Fruit fly (Drosophila melanogaster) whole organism, embryonic: ENCODE results near the gene CG32686.

Experiments used
- Awh ChIP-seq: fragments of 200-800 bp; sonication (Bioruptor generic); IDR thresholded peaks from 2 replicates; pipeline ENCODE4, ENCODE4 v1.3.6; 2022; ENCODE audit warnings: missing biosample characterization, missing genetic modification characterization
- B-H1 ChIP-seq: fragments of 200-800 bp; sonication (Bioruptor generic); IDR thresholded peaks from 3 replicates; pipeline ENCODE4 v1.3.6; 2022; ENCODE audit warnings: missing biosample characterization, missing genetic modification characterization
- Bdp1 ChIP-seq: fragments of 200-800 bp; sonication (Bioruptor generic); optimal IDR thresholded peaks from 3 replicates; lab custom pipeline; 2016; ENCODE audit warnings: missing biosample characterization, missing genetic modification characterization
- CG10431 ChIP-seq: fragments of 200-800 bp; sonication (Bioruptor generic); optimal IDR thresholded peaks from 3 replicates; lab custom pipeline; 2018; ENCODE audit warnings: missing biosample characterization, mild to moderate bottlenecking, missing genetic modification characterization
- CG10543 ChIP-seq: fragments of 200-800 bp; sonication (Bioruptor generic); optimal IDR thresholded peaks from 3 replicates; lab custom pipeline; 2017; ENCODE audit warnings: missing biosample characterization, mild to moderate bottlenecking, missing genetic modification characterization, moderate library complexity
- CG11695 ChIP-seq: fragments of 200-800 bp; sonication (Bioruptor generic); IDR thresholded peaks from 3 replicates; pipeline ENCODE4 v1.3.6; 2022; ENCODE audit warnings: missing biosample characterization, missing genetic modification characterization
- CG11723 ChIP-seq: fragments of 200-800 bp; sonication (Bioruptor generic); optimal IDR thresholded peaks from 2 replicates; lab custom pipeline; 2017; ENCODE audit warnings: missing biosample characterization, mild to moderate bottlenecking, missing genetic modification characterization
- CG12219 ChIP-seq: fragments of 200-800 bp; sonication (Bioruptor generic); optimal IDR thresholded peaks from 3 replicates; lab custom pipeline; 2018; ENCODE audit warnings: missing biosample characterization, mild to moderate bottlenecking, missing genetic modification characterization
- CG15514 ChIP-seq: fragments of 200-800 bp; sonication (Bioruptor generic); optimal IDR thresholded peaks from 3 replicates; lab custom pipeline; 2017; ENCODE audit warnings: missing biosample characterization, missing genetic modification characterization, mild to moderate bottlenecking, moderate library complexity, missing genetic modification reagents
- CG17802 ChIP-seq: fragments of 200-800 bp; sonication (Bioruptor generic); optimal IDR thresholded peaks from 2 replicates; lab custom pipeline; 2018; ENCODE audit warnings: missing biosample characterization, mild to moderate bottlenecking, missing genetic modification characterization, moderate library complexity
- CG18262 ChIP-seq: fragments of 200-800 bp; optimal IDR thresholded peaks from 3 replicates; lab custom pipeline; 2019; ENCODE audit warnings: missing biosample characterization, mild to moderate bottlenecking, missing genetic modification characterization, moderate library complexity
- CG18619 ChIP-seq: fragments of 200-800 bp; sonication (Bioruptor generic); optimal IDR thresholded peaks from 3 replicates; lab custom pipeline; 2017; ENCODE audit warnings: missing biosample characterization, mild to moderate bottlenecking, missing genetic modification characterization
- CG2199 ChIP-seq: fragments of 200-800 bp; sonication (Bioruptor generic); IDR thresholded peaks from 3 replicates; pipeline ENCODE4 v1.3.6; 2022; ENCODE audit warnings: missing biosample characterization, missing genetic modification characterization
- CG3065 ChIP-seq: fragments of 200-800 bp; sonication (Bioruptor generic); optimal IDR thresholded peaks from 2 replicates; lab custom pipeline; 2016; ENCODE audit warnings: missing biosample characterization, missing genetic modification characterization
- CG4404 ChIP-seq: fragments of 200-800 bp; sonication (Bioruptor generic); IDR thresholded peaks from 2 replicates; pipeline ENCODE4 v1.3.6; 2022; ENCODE audit warnings: missing biosample characterization, missing genetic modification characterization
- CG7357 ChIP-seq: fragments of 200-800 bp; sonication (Bioruptor generic); IDR thresholded peaks from 3 replicates; pipeline ENCODE4 v1.3.6; 2022; ENCODE audit warnings: missing biosample characterization, missing genetic modification characterization
- CG9797 ChIP-seq: fragments of 200-800 bp; sonication (Bioruptor generic); optimal IDR thresholded peaks from 3 replicates; lab custom pipeline; 2018; ENCODE audit warnings: missing biosample characterization, mild to moderate bottlenecking, missing genetic modification characterization
- CG9932 ChIP-seq: fragments of 200-800 bp; sonication (Bioruptor generic); IDR thresholded peaks from 2 replicates; pipeline ENCODE4 v1.3.6; 2022; ENCODE audit warnings: missing biosample characterization, missing genetic modification characterization
- CHES-1-like ChIP-seq: fragments of 200-800 bp; sonication (Bioruptor generic); optimal IDR thresholded peaks from 2 replicates; lab custom pipeline; 2016; ENCODE audit warnings: missing biosample characterization, missing genetic modification characterization
- ERR ChIP-seq: fragments of 200-800 bp; sonication (Bioruptor generic); optimal IDR thresholded peaks from 2 replicates; lab custom pipeline; 2016; ENCODE audit warnings: missing biosample characterization, missing genetic modification characterization
- Fer1 ChIP-seq: fragments of 200-800 bp; sonication (Bioruptor generic); optimal IDR thresholded peaks from 2 replicates; lab custom pipeline; 2017; ENCODE audit warnings: missing biosample characterization, mild to moderate bottlenecking, missing genetic modification characterization
- Lpt ChIP-seq: fragments of >200 bp; optimal IDR thresholded peaks from 2 replicates; lab custom pipeline; 2018; ENCODE audit warnings: missing biosample characterization, missing genetic modification characterization
- NC2β ChIP-seq: fragments of 200-800 bp; sonication (Bioruptor generic); optimal IDR thresholded peaks from 2 replicates; lab custom pipeline; 2016; ENCODE audit warnings: missing biosample characterization, missing genetic modification characterization
- Ptx1 ChIP-seq: fragments of 200-800 bp; sonication (Bioruptor generic); IDR thresholded peaks from 2 replicates; pipeline ENCODE4 v1.3.6; 2022; ENCODE audit warnings: missing biosample characterization, missing genetic modification characterization
- Sry-δ ChIP-seq: fragments of 200-800 bp; sonication (Bioruptor generic); optimal IDR thresholded peaks from 2 replicates; lab custom pipeline; 2016; ENCODE audit warnings: missing biosample characterization, missing genetic modification characterization
- Usf ChIP-seq: fragments of 200-800 bp; sonication (Bioruptor generic); optimal IDR thresholded peaks from 2 replicates; lab custom pipeline; 2017; ENCODE audit warnings: missing genotype, missing biosample characterization, missing genetic modification characterization
- ara ChIP-seq: fragments of 200-800 bp; sonication (Bioruptor generic); IDR thresholded peaks from 2 replicates; pipeline ENCODE4 v1.3.6; 2022; ENCODE audit warnings: missing biosample characterization, missing genetic modification characterization
- ato ChIP-seq: fragments of 200-800 bp; sonication (Bioruptor generic); IDR thresholded peaks from 2 replicates; pipeline ENCODE4 v1.3.6; 2022; ENCODE audit warnings: missing biosample characterization, missing genetic modification characterization; ENCODE audit not compliant: partially characterized antibody
- cad ChIP-seq: fragments of >200 bp; optimal IDR thresholded peaks from 2 replicates; lab custom pipeline; 2017; ENCODE audit warnings: missing biosample characterization, missing genetic modification characterization
- caup ChIP-seq: fragments of 200-800 bp; sonication (Bioruptor generic); optimal IDR thresholded peaks from 3 replicates; lab custom pipeline; 2017; ENCODE audit warnings: missing biosample characterization, mild to moderate bottlenecking, missing genetic modification characterization, moderate library complexity; ENCODE audit not compliant: severe bottlenecking
- da ChIP-seq: fragments of 200-800 bp; sonication (Bioruptor generic); optimal IDR thresholded peaks from 2 replicates; lab custom pipeline; 2016; ENCODE audit warnings: missing biosample characterization, missing genetic modification characterization
- dmrt11E ChIP-seq: fragments of 200-800 bp; sonication (Bioruptor generic); optimal IDR thresholded peaks from 3 replicates; lab custom pipeline; 2018; ENCODE audit warnings: missing biosample characterization, mild to moderate bottlenecking, missing genetic modification characterization, moderate library complexity
- ewg ChIP-seq: fragments of 200-800 bp; sonication (Bioruptor generic); optimal IDR thresholded peaks from 3 replicates; lab custom pipeline; 2017; ENCODE audit warnings: mild to moderate bottlenecking, missing biosample characterization, missing genetic modification reagents, missing genetic modification characterization
- exex ChIP-seq: fragments of 200-800 bp; sonication (Bioruptor generic); optimal IDR thresholded peaks from 4 replicates; lab custom pipeline; 2018; ENCODE audit warnings: missing biosample characterization, mild to moderate bottlenecking, missing genetic modification characterization, moderate library complexity
- gcm ChIP-seq: fragments of 200-800 bp; sonication (Bioruptor generic); optimal IDR thresholded peaks from 2 replicates; lab custom pipeline; 2019; ENCODE audit warnings: missing biosample characterization, mild to moderate bottlenecking, missing genetic modification characterization, moderate library complexity
- gsb-n ChIP-seq: fragments of 200-800 bp; sonication (Bioruptor generic); optimal IDR thresholded peaks from 3 replicates; lab custom pipeline; 2018; ENCODE audit warnings: missing biosample characterization, mild to moderate bottlenecking, missing genetic modification characterization
- her ChIP-seq: fragments of 200-800 bp; sonication (Bioruptor generic); optimal IDR thresholded peaks from 2 replicates; lab custom pipeline; 2016; ENCODE audit warnings: missing biosample characterization, missing genetic modification characterization
- hkb ChIP-seq, 2 experiments: fragments of 200-800 bp in 1 of 2; fragments of >200 bp in 1 of 2; sonication (Bioruptor generic) in 1 of 2; IDR thresholded peaks in 1 of 2; optimal IDR thresholded peaks in 1 of 2; 2 replicates each; pipeline versions ENCODE4 v1.3.6 to Lab custom; 2017 to 2022; ENCODE audit warnings: missing biosample characterization in 1 of 2, missing genetic modification characterization in 1 of 2
- kay ChIP-seq: fragments of 200-800 bp; sonication (Bioruptor generic); optimal IDR thresholded peaks from 2 replicates; lab custom pipeline; 2016; ENCODE audit warnings: missing biosample characterization, missing genetic modification characterization
- ken ChIP-seq: fragments of 200-800 bp; sonication (Bioruptor generic); IDR thresholded peaks from 3 replicates; pipeline ENCODE4 v1.3.6; 2022; ENCODE audit warnings: missing biosample characterization, missing genetic modification characterization
- mam ChIP-seq: fragments of 200-800 bp; sonication (Bioruptor generic); optimal IDR thresholded peaks from 3 replicates; lab custom pipeline; 2016; ENCODE audit warnings: missing biosample characterization, missing genetic modification characterization
- nerfin-2 ChIP-seq: fragments of 200-800 bp; sonication (Bioruptor generic); IDR thresholded peaks from 2 replicates; pipeline ENCODE4 v1.3.6; 2022; ENCODE audit warnings: missing biosample characterization, missing genetic modification characterization; ENCODE audit not compliant: partially characterized antibody
- otp ChIP-seq: fragments of 200-800 bp; sonication (Bioruptor generic); IDR thresholded peaks from 3 replicates; pipeline ENCODE4, ENCODE4 v1.3.6; 2022; ENCODE audit warnings: missing biosample characterization, missing genetic modification characterization
- run ChIP-seq: fragments of 200-800 bp; sonication (Bioruptor generic); optimal IDR thresholded peaks from 3 replicates; lab custom pipeline; 2018; ENCODE audit warnings: missing biosample characterization, mild to moderate bottlenecking, missing genetic modification characterization
- sim ChIP-seq: fragments of 200-800 bp; sonication (Bioruptor generic); IDR thresholded peaks from 2 replicates; pipeline ENCODE4 v1.3.6; 2022; ENCODE audit warnings: missing biosample characterization, missing genetic modification characterization
- sr ChIP-seq: fragments of 200-800 bp; sonication (Bioruptor generic); IDR thresholded peaks from 3 replicates; pipeline ENCODE4 v1.3.6; 2022; ENCODE audit warnings: missing biosample characterization, missing genetic modification characterization
- ssp ChIP-seq: fragments of 200-800 bp; sonication (Bioruptor generic); IDR thresholded peaks from 2 replicates; pipeline ENCODE4 v1.3.6; 2022; ENCODE audit warnings: missing biosample characterization, missing genetic modification characterization
- tna ChIP-seq: fragments of 200-800 bp; sonication (Bioruptor generic); IDR thresholded peaks from 2 replicates; pipeline ENCODE4 v1.3.6; 2022; ENCODE audit warnings: missing biosample characterization, missing genetic modification characterization; ENCODE audit not compliant: partially characterized antibody
- unpg ChIP-seq: fragments of 200-800 bp; sonication (Bioruptor generic); optimal IDR thresholded peaks from 3 replicates; lab custom pipeline; 2018; ENCODE audit warnings: missing biosample characterization, mild to moderate bottlenecking, missing genetic modification characterization, moderate library complexity
- vvl ChIP-seq: fragments of 200-800 bp; sonication (Bioruptor generic); IDR thresholded peaks from 2 replicates; pipeline ENCODE4 v1.3.6; 2022; ENCODE audit warnings: missing biosample characterization, missing genetic modification characterization

The CG32686 gene

dm6 chrX:10325567-10326345 lies 49.4 kb downstream of the CG32686 start, which contains the start of gene alpha-Man-Ia (continued):
- TF ChIP-seq CG18619, result peak; percentile 19
- TF ChIP-seq ato (GFP tag; lab: Robert Waterston, UW), result no peak
- no peak for TF ChIP-seq CG2199 (GFP tag; lab: Robert Waterston, UW)
- no peak for TF ChIP-seq B-H1 (GFP tag; lab: Robert Waterston, UW)
- no peak for TF ChIP-seq ssp (GFP tag; lab: Robert Waterston, UW)
- peak; percentile 3 for TF ChIP-seq CG18262 (tag; lab: Kevin White, UChicago)
- TF ChIP-seq Lpt (GFP tag; lab: Kevin White, UChicago), result no peak
- TF ChIP-seq Sry-δ (GFP tag; lab: Kevin White, UChicago), result peak; percentile 69
- TF ChIP-seq ara (GFP tag; lab: Robert Waterston, UW), result no peak
- TF ChIP-seq CG4404 (GFP tag; lab: Robert Waterston, UW), result no peak
- TF ChIP-seq exex (tag; lab: Kevin White, UChicago), result no peak
- no peak for TF ChIP-seq gsb-n (tag; lab: Kevin White, UChicago)
- TF ChIP-seq otp, result no peak
- no peak for TF ChIP-seq kay
- TF ChIP-seq CG9932 (GFP tag; lab: Robert Waterston, UW), result peak; percentile 50; the same call in 1 of the 2 replicates
- TF ChIP-seq nerfin-2 (GFP tag; lab: Robert Waterston, UW), result no peak
- TF ChIP-seq Fer1, result no peak
- peak; percentile 72 for TF ChIP-seq CG9797
- TF ChIP-seq NC2β (GFP tag; lab: Kevin White, UChicago), result no peak
- no peak for TF ChIP-seq dmrt11E
- no peak for TF ChIP-seq tna (GFP tag; lab: Robert Waterston, UW)
- TF ChIP-seq CG3065, result no peak
- peak; percentile 1 for TF ChIP-seq ewg (GFP tag; lab: Kevin White, UChicago)
- no peak for TF ChIP-seq CG17802
- TF ChIP-seq sim (GFP tag; lab: Robert Waterston, UW), result no peak
- TF ChIP-seq CG12219 (GFP tag; lab: Kevin White, UChicago), result no peak
- TF ChIP-seq CG10543 (GFP tag; lab: Kevin White, UChicago), result peak; percentile 37
- TF ChIP-seq caup (GFP tag; lab: Kevin White, UChicago), result no peak
- TF ChIP-seq Ptx1 (GFP tag; lab: Robert Waterston, UW), result no peak
- TF ChIP-seq sr (GFP tag; lab: Robert Waterston, UW), result no peak
- peak; percentile 58 for TF ChIP-seq CHES-1-like
- TF ChIP-seq CG10431 (GFP tag; lab: Kevin White, UChicago), result no peak
- TF ChIP-seq mam (GFP tag; lab: Kevin White, UChicago), result peak; percentile 42
- peak; percentile 40 for TF ChIP-seq CG15514 (GFP tag; lab: Kevin White, UChicago)
- TF ChIP-seq ERR, result no peak
- peak; percentile 30; the same call in 1 of the 2 replicates for TF ChIP-seq vvl (GFP tag; lab: Robert Waterston, UW)
- TF ChIP-seq unpg (GFP tag; lab: Kevin White, UChicago), result no peak
- TF ChIP-seq Usf, result no peak
- no peak for TF ChIP-seq da (GFP tag; lab: Kevin White, UChicago)
- TF ChIP-seq ken, result no peak
- no peak for TF ChIP-seq gcm (GFP tag; lab: Kevin White, UChicago)
- TF ChIP-seq Bdp1 (GFP tag; lab: Kevin White, UChicago), result no peak
- no peak for TF ChIP-seq CG11723 (GFP tag; lab: Kevin White, UChicago)
- TF ChIP-seq Awh, result no peak
- TF ChIP-seq CG7357, result no peak
- TF ChIP-seq CG11695 (GFP tag; lab: Robert Waterston, UW), result no peak
- TF ChIP-seq hkb (optimal IDR thresholded peaks at IDR 0.05; lab: Kevin White, UChicago), result peak; percentile 16
- TF ChIP-seq hkb (GFP tag; IDR thresholded peaks at IDR 0.05; lab: Robert Waterston, UW), result no peak
- TF ChIP-seq her (GFP tag; lab: Kevin White, UChicago), result no peak
- no peak for TF ChIP-seq run (tag; lab: Kevin White, UChicago)
- TF ChIP-seq cad (GFP tag; lab: Kevin White, UChicago), result no peak
